Fruit fly (Drosophila melanogaster) whole organism, embryonic: ENCODE data around the gene CG32066.

Experiments used
- CG10267 ChIP-seq: fragments of 200-800 bp; sonication (Bioruptor generic); optimal IDR thresholded peaks from 2 replicates; lab custom pipeline; 2018; ENCODE audit warnings: missing biosample characterization, mild to moderate bottlenecking, missing genetic modification characterization, moderate library complexity
- CG12391 ChIP-seq: fragments of 200-800 bp; sonication (Bioruptor generic); optimal IDR thresholded peaks from 3 replicates; lab custom pipeline; 2018; ENCODE audit warnings: missing biosample characterization, mild to moderate bottlenecking, missing genetic modification characterization, moderate library complexity
- CG12659 ChIP-seq: fragments of 200-800 bp; sonication (Bioruptor generic); optimal IDR thresholded peaks from 3 replicates; lab custom pipeline; 2017; ENCODE audit warnings: mild to moderate bottlenecking, missing biosample characterization, missing genetic modification reagents, missing genetic modification characterization
- CG15269 ChIP-seq: fragments of 200-800 bp; sonication (Bioruptor generic); optimal IDR thresholded peaks from 2 replicates; lab custom pipeline; 2018; ENCODE audit warnings: missing biosample characterization, mild to moderate bottlenecking, missing genetic modification characterization, moderate library complexity
- CG15696 ChIP-seq: fragments of 200-800 bp; sonication (Bioruptor generic); optimal IDR thresholded peaks from 2 replicates; lab custom pipeline; 2019; ENCODE audit warnings: missing biosample characterization, mild to moderate bottlenecking, missing genetic modification characterization, moderate library complexity
- CG1603 ChIP-seq: fragments of 200-800 bp; sonication (Bioruptor generic); optimal IDR thresholded peaks from 2 replicates; lab custom pipeline; 2019; ENCODE audit warnings: missing biosample characterization, mild to moderate bottlenecking, missing genetic modification characterization, moderate library complexity
- CG17186 ChIP-seq: fragments of 200-800 bp; sonication (Bioruptor generic); optimal IDR thresholded peaks from 3 replicates; lab custom pipeline; 2017; ENCODE audit warnings: missing biosample characterization, missing genetic modification reagents, missing genetic modification characterization
- CG17802 ChIP-seq: fragments of 200-800 bp; sonication (Bioruptor generic); optimal IDR thresholded peaks from 2 replicates; lab custom pipeline; 2018; ENCODE audit warnings: missing biosample characterization, mild to moderate bottlenecking, missing genetic modification characterization, moderate library complexity
- CG18262 ChIP-seq: fragments of 200-800 bp; optimal IDR thresholded peaks from 3 replicates; lab custom pipeline; 2019; ENCODE audit warnings: missing biosample characterization, mild to moderate bottlenecking, missing genetic modification characterization, moderate library complexity
- CG31388 ChIP-seq: fragments of 200-800 bp; sonication (Bioruptor generic); optimal IDR thresholded peaks from 2 replicates; lab custom pipeline; 2016; ENCODE audit warnings: missing biosample characterization, missing genetic modification characterization
- CG3847 ChIP-seq: fragments of 200-800 bp; sonication (Bioruptor generic); IDR thresholded peaks from 2 replicates; pipeline ENCODE4 v1.3.6; 2022; ENCODE audit warnings: missing biosample characterization, missing genetic modification characterization
- CG4617 ChIP-seq: fragments of 200-800 bp; sonication (Bioruptor generic); optimal IDR thresholded peaks from 3 replicates; lab custom pipeline; 2016; ENCODE audit warnings: missing biosample characterization, missing genetic modification characterization, borderline replicate concordance
- CG9437 ChIP-seq: fragments of 200-800 bp; sonication (Bioruptor generic); optimal IDR thresholded peaks from 2 replicates; lab custom pipeline; 2018; ENCODE audit warnings: missing biosample characterization, mild to moderate bottlenecking, missing genetic modification characterization
- Dfd ChIP-seq, 2 experiments: fragments of >200 bp; optimal IDR thresholded peaks; 2 replicates each; lab custom pipeline; 2017; ENCODE audit warnings: missing biosample characterization in 2 of 2, missing genetic modification characterization in 2 of 2
- Dll ChIP-seq: fragments of 200-800 bp; sonication (Bioruptor generic); IDR thresholded peaks from 4 replicates; pipeline ENCODE4 v1.3.6; 2022; ENCODE audit warnings: missing biosample characterization, missing genetic modification characterization; ENCODE audit not compliant: partially characterized antibody
- Dp ChIP-seq: fragments of 200-800 bp; sonication (Bioruptor generic); optimal IDR thresholded peaks from 2 replicates; lab custom pipeline; 2018; ENCODE audit warnings: missing biosample characterization, mild to moderate bottlenecking, missing genetic modification characterization, moderate library complexity
- H15 ChIP-seq: fragments of 200-800 bp; sonication (Bioruptor generic); IDR thresholded peaks from 3 replicates; pipeline ENCODE4 v1.3.6; 2022; ENCODE audit warnings: missing biosample characterization, missing genetic modification characterization
- Hr39 ChIP-seq: fragments of >200 bp; optimal IDR thresholded peaks from 2 replicates; lab custom pipeline; 2017
- NK7.1 ChIP-seq: fragments of 200-800 bp; sonication (Bioruptor generic); optimal IDR thresholded peaks from 3 replicates; lab custom pipeline; 2016; ENCODE audit warnings: missing biosample characterization, missing genetic modification characterization
- Nf-YA ChIP-seq: fragments of 200-800 bp; sonication (Bioruptor generic); IDR thresholded peaks from 2 replicates; pipeline ENCODE4 v1.3.6; 2022; ENCODE audit warnings: missing biosample characterization, missing genetic modification characterization
- Oli ChIP-seq: fragments of 200-800 bp; sonication (Bioruptor generic); optimal IDR thresholded peaks from 2 replicates; lab custom pipeline; 2018; ENCODE audit warnings: missing biosample characterization, mild to moderate bottlenecking, missing genetic modification characterization, moderate library complexity
- Pdp1 ChIP-seq, 2 experiments: fragments of 200-800 bp; sonication (Bioruptor generic); optimal IDR thresholded peaks; 3 replicates each; lab custom pipeline; 2016; ENCODE audit warnings: missing biosample characterization in 2 of 2, missing genetic modification characterization in 2 of 2, mild to moderate bottlenecking in 1 of 2, moderate library complexity in 1 of 2
- Side ChIP-seq: fragments of 200-800 bp; sonication (Bioruptor generic); optimal IDR thresholded peaks from 2 replicates; lab custom pipeline; 2016; ENCODE audit warnings: missing biosample characterization, missing genetic modification characterization
- ci ChIP-seq: fragments of 200-800 bp; sonication (Bioruptor generic); IDR thresholded peaks from 3 replicates; pipeline ENCODE4 v1.3.6; 2022; ENCODE audit warnings: missing biosample characterization, missing genetic modification characterization
- crol ChIP-seq: fragments of 200-800 bp; sonication (Bioruptor generic); IDR thresholded peaks from 2 replicates; pipeline ENCODE4 v1.3.6; 2022; ENCODE audit warnings: missing biosample characterization, missing genetic modification characterization
- dmrt11E ChIP-seq: fragments of 200-800 bp; sonication (Bioruptor generic); optimal IDR thresholded peaks from 3 replicates; lab custom pipeline; 2018; ENCODE audit warnings: missing biosample characterization, mild to moderate bottlenecking, missing genetic modification characterization, moderate library complexity
- dmrt99B ChIP-seq: fragments of 200-800 bp; sonication (Bioruptor generic); optimal IDR thresholded peaks from 2 replicates; lab custom pipeline; 2018; ENCODE audit warnings: missing biosample characterization, mild to moderate bottlenecking, missing genetic modification characterization, moderate library complexity
- eve ChIP-seq, 2 experiments: fragments of >200 bp; optimal IDR thresholded peaks; 2 replicates each; lab custom pipeline; 2017; ENCODE audit warnings: missing biosample characterization in 2 of 2, missing genetic modification characterization in 2 of 2
- grau ChIP-seq: fragments of 200-800 bp; optimal IDR thresholded peaks from 3 replicates; lab custom pipeline; 2019; ENCODE audit warnings: missing biosample characterization, mild to moderate bottlenecking, missing genetic modification characterization, moderate library complexity
- hkb ChIP-seq, 2 experiments: fragments of 200-800 bp in 1 of 2; fragments of >200 bp in 1 of 2; sonication (Bioruptor generic) in 1 of 2; IDR thresholded peaks in 1 of 2; optimal IDR thresholded peaks in 1 of 2; 2 replicates each; pipeline versions ENCODE4 v1.3.6 to Lab custom; 2017 to 2022; ENCODE audit warnings: missing biosample characterization in 1 of 2, missing genetic modification characterization in 1 of 2
- kah ChIP-seq: fragments of 200-800 bp; sonication (Bioruptor generic); optimal IDR thresholded peaks from 2 replicates; lab custom pipeline; 2018; ENCODE audit warnings: missing biosample characterization, mild to moderate bottlenecking, missing genetic modification characterization
- kay ChIP-seq: fragments of 200-800 bp; sonication (Bioruptor generic); optimal IDR thresholded peaks from 2 replicates; lab custom pipeline; 2016; ENCODE audit warnings: missing biosample characterization, missing genetic modification characterization
- lola ChIP-seq, 3 experiments: fragments of >200 bp in 2 of 3; fragments of 200-800 bp in 1 of 3; sonication (Bioruptor generic) in 1 of 3; optimal IDR thresholded peaks; 2 replicates each; lab custom pipeline; 2017 to 2019; ENCODE audit warnings: missing biosample characterization in 3 of 3, missing genetic modification characterization in 3 of 3, mild to moderate bottlenecking in 1 of 3, moderate library complexity in 1 of 3
- maf-S ChIP-seq: fragments of 200-800 bp; sonication (Bioruptor generic); optimal IDR thresholded peaks from 2 replicates; lab custom pipeline; 2016; ENCODE audit warnings: missing biosample characterization, missing genetic modification characterization
- otp ChIP-seq: fragments of 200-800 bp; sonication (Bioruptor generic); IDR thresholded peaks from 3 replicates; pipeline ENCODE4, ENCODE4 v1.3.6; 2022; ENCODE audit warnings: missing biosample characterization, missing genetic modification characterization
- pfk ChIP-seq: fragments of 200-800 bp; sonication (Bioruptor generic); optimal IDR thresholded peaks from 2 replicates; lab custom pipeline; 2018; ENCODE audit warnings: missing biosample characterization, mild to moderate bottlenecking, missing genetic modification characterization, moderate library complexity
- pita ChIP-seq: fragments of 200-800 bp; sonication (Bioruptor generic); optimal IDR thresholded peaks from 2 replicates; lab custom pipeline; 2017; ENCODE audit warnings: missing biosample characterization, mild to moderate bottlenecking, missing genetic modification characterization
- prd ChIP-seq, 3 experiments: fragments of >200 bp in 2 of 3; fragments of 200-800 bp in 1 of 3; sonication (Bioruptor generic) in 1 of 3; optimal IDR thresholded peaks in 2 of 3; IDR thresholded peaks in 1 of 3; 2 replicates in 2 of 3; 3 replicates in 1 of 3; pipeline versions ENCODE4 v1.3.6 to Lab custom; 2017 to 2022; ENCODE audit warnings: missing biosample characterization in 1 of 3, missing genetic modification characterization in 1 of 3
- sc ChIP-seq, 3 experiments: fragments of >200 bp in 2 of 3; fragments of 200-800 bp in 1 of 3; sonication (Bioruptor generic) in 1 of 3; optimal IDR thresholded peaks; 2 replicates in 2 of 3; 3 replicates in 1 of 3; lab custom pipeline; 2017; ENCODE audit warnings: mild to moderate bottlenecking in 1 of 3, missing biosample characterization in 1 of 3, missing genetic modification characterization in 1 of 3, missing genetic modification reagents in 1 of 3
- sens ChIP-seq: fragments of 200-800 bp; sonication (Bioruptor generic); peaks from one replicate; lab custom pipeline; 2016; ENCODE audit warnings: missing biosample characterization, missing genetic modification characterization
- sob ChIP-seq: fragments of 200-800 bp; sonication (Bioruptor generic); IDR thresholded peaks from 2 replicates; pipeline ENCODE4 v1.3.6; 2022; ENCODE audit warnings: missing biosample characterization, missing genetic modification characterization
- sr ChIP-seq: fragments of 200-800 bp; sonication (Bioruptor generic); IDR thresholded peaks from 3 replicates; pipeline ENCODE4 v1.3.6; 2022; ENCODE audit warnings: missing biosample characterization, missing genetic modification characterization
- sug ChIP-seq: fragments of 200-800 bp; optimal IDR thresholded peaks from 2 replicates; lab custom pipeline; 2019; ENCODE audit warnings: missing biosample characterization, mild to moderate bottlenecking, missing genetic modification characterization, moderate library complexity
- toy ChIP-seq: fragments of 200-800 bp; sonication (Bioruptor generic); IDR thresholded peaks from 2 replicates; pipeline ENCODE4 v1.3.6; 2022; ENCODE audit warnings: missing biosample characterization, missing genetic modification characterization
- twi ChIP-seq: fragments of 200-800 bp; optimal IDR thresholded peaks from 2 replicates; lab custom pipeline; 2019; ENCODE audit warnings: missing biosample characterization, mild to moderate bottlenecking, missing genetic modification characterization, moderate library complexity
- unpg ChIP-seq: fragments of 200-800 bp; sonication (Bioruptor generic); optimal IDR thresholded peaks from 3 replicates; lab custom pipeline; 2018; ENCODE audit warnings: missing biosample characterization, mild to moderate bottlenecking, missing genetic modification characterization, moderate library complexity
- vvl ChIP-seq: fragments of 200-800 bp; sonication (Bioruptor generic); IDR thresholded peaks from 2 replicates; pipeline ENCODE4 v1.3.6; 2022; ENCODE audit warnings: missing biosample characterization, missing genetic modification characterization
- zfh1 ChIP-seq: fragments of 200-800 bp; sonication (Bioruptor generic); IDR thresholded peaks from 3 replicates; pipeline ENCODE4 v1.3.6; 2022; ENCODE audit warnings: missing biosample characterization, missing genetic modification characterization
- zfh2 ChIP-seq: fragments of 200-800 bp; sonication (Bioruptor generic); optimal IDR thresholded peaks from 2 replicates; lab custom pipeline; 2016; ENCODE audit warnings: missing biosample characterization, missing genetic modification characterization

The CG32066 gene

dm6 chr3L:10648431-10648830, 12.4 kb downstream of the CG32066 start (continued):
- TF ChIP-seq CG17802 (no peak), pfk (GFP tag; lab: Kevin White, UChicago) (no peak), sob (no peak), Dfd (GFP tag; optimal IDR thresholded peaks at IDR 0.05; lab: Kevin White, UChicago) (no peak), twi (tag; lab: Kevin White, UChicago) (peak; percentile 32), CG15269 (no peak), CG17186 (GFP tag; lab: Kevin White, UChicago) (no peak), toy (GFP tag; lab: Robert Waterston, UW) (no peak), sens (GFP tag; lab: Kevin White, UChicago) (peak; percentile 77), zfh1 (GFP tag; lab: Robert Waterston, UW) (0 out of 3 replicates have a peak, but pooled peaks have one; percentile 45), Dll (no peak), prd (optimal IDR thresholded peaks at IDR 0.05; lab: Kevin White, UChicago) (no peak), prd (GFP tag; IDR thresholded peaks at IDR 0.05; lab: Robert Waterston, UW) (peak; percentile 24; the same call in 1 of the 3 replicates), crol (GFP tag; lab: Robert Waterston, UW) (no peak), CG12659 (GFP tag; lab: Kevin White, UChicago) (no peak), NK7.1 (GFP tag; lab: Kevin White, UChicago) (no peak), CG12391 (tag; lab: Kevin White, UChicago) (peak; percentile 5), sug (tag; lab: Kevin White, UChicago) (no peak), pita (GFP tag; lab: Kevin White, UChicago) (no peak), Pdp1 (GFP tag; optimal IDR thresholded peaks at IDR 0.05; lab: Kevin White, UChicago) (no peak), ci (0 out of 3 replicates have a peak, but pooled peaks have one; percentile 52), maf-S (no peak), zfh2 (GFP tag; lab: Kevin White, UChicago) (no peak), Hr39 (no peak), CG18262 (tag; lab: Kevin White, UChicago) (peak; percentile 11), eve (GFP tag; optimal IDR thresholded peaks at IDR 0.05; lab: Kevin White, UChicago) (no peak), sc (optimal IDR thresholded peaks at IDR 0.05; lab: Kevin White, UChicago) (no peak), sc (GFP tag; optimal IDR thresholded peaks at IDR 0.05; lab: Kevin White, UChicago) (no peak), CG31388 (no peak), dmrt11E (tag; lab: Kevin White, UChicago) (peak; percentile 31), Dp (GFP tag; lab: Kevin White, UChicago) (no peak), dmrt99B (tag; lab: Kevin White, UChicago) (no peak), unpg (GFP tag; lab: Kevin White, UChicago) (peak; percentile 17), CG4617 (no peak), CG3847 (no peak), kay (GFP tag; lab: Kevin White, UChicago) (no peak), vvl (GFP tag; lab: Robert Waterston, UW) (peak; percentile 36; the same call in 1 of the 2 replicates), CG9437 (GFP tag; lab: Kevin White, UChicago) (no peak), grau (tag; lab: Kevin White, UChicago) (peak; percentile 3), lola (GFP tag; optimal IDR thresholded peaks at IDR 0.05; lab: Kevin White, UChicago) (no peak), CG10267 (tag; lab: Kevin White, UChicago) (no peak), kah (GFP tag; lab: Kevin White, UChicago) (no peak), H15 (GFP tag; lab: Robert Waterston, UW) (no peak), sr (GFP tag; lab: Robert Waterston, UW) (no peak), Nf-YA (GFP tag; lab: Robert Waterston, UW) (0 out of 2 replicates have a peak, but pooled peaks have one; percentile 24), Oli (peak; percentile 1), hkb (optimal IDR thresholded peaks at IDR 0.05; lab: Kevin White, UChicago) (no peak), hkb (GFP tag; IDR thresholded peaks at IDR 0.05; lab: Robert Waterston, UW) (peak; percentile 35; the same call in 1 of the 2 replicates), CG15696 (tag; lab: Kevin White, UChicago) (no peak), CG1603 (tag; lab: Kevin White, UChicago) (peak; percentile 13), otp (GFP tag; lab: Robert Waterston, UW) (no peak), Side (GFP tag; lab: Kevin White, UChicago) (no peak)
